Fruit fly (Drosophila melanogaster) whole organism, pupa: ENCODE measurements around the gene CG34247.

ENCODE experiments used
- CG10348 ChIP-seq: fragments of 200-800 bp; sonication (Bioruptor generic); IDR thresholded peaks from 2 replicates; pipeline ENCODE4 v1.3.6; 2022; ENCODE audit warnings: missing biosample characterization, missing genetic modification characterization
- CG12605 ChIP-seq: fragments of 200-800 bp; sonication (Bioruptor generic); IDR thresholded peaks from 2 replicates; pipeline ENCODE4 v1.3.6; 2022; ENCODE audit warnings: missing biosample characterization, missing genetic modification characterization
- CG13204 ChIP-seq: fragments of 200-800 bp; sonication (Bioruptor generic); optimal IDR thresholded peaks from 2 replicates; lab custom pipeline; 2018; ENCODE audit warnings: missing biosample characterization, mild to moderate bottlenecking, missing genetic modification characterization, moderate library complexity
- CG14655 ChIP-seq: fragments of 200-800 bp; sonication (Bioruptor generic); optimal IDR thresholded peaks from 3 replicates; lab custom pipeline; 2017; ENCODE audit warnings: mild to moderate bottlenecking, missing biosample characterization, missing genetic modification reagents, missing genetic modification characterization
- CG15710 ChIP-seq: fragments of 200-800 bp; sonication (Bioruptor generic); optimal IDR thresholded peaks from 2 replicates; lab custom pipeline; 2018; ENCODE audit warnings: missing biosample characterization, mild to moderate bottlenecking, missing genetic modification characterization, moderate library complexity
- CG17806 ChIP-seq: fragments of 200-800 bp; sonication (Bioruptor generic); optimal IDR thresholded peaks from 2 replicates; lab custom pipeline; 2018; ENCODE audit warnings: missing biosample characterization, mild to moderate bottlenecking, missing genetic modification characterization, moderate library complexity
- CG32121 ChIP-seq: fragments of 200-800 bp; sonication (Bioruptor generic); IDR thresholded peaks from 2 replicates; pipeline ENCODE4 v1.3.6; 2022; ENCODE audit warnings: missing biosample characterization, missing genetic modification characterization
- CG34367 ChIP-seq: fragments of 200-800 bp; sonication (Bioruptor generic); optimal IDR thresholded peaks from 2 replicates; lab custom pipeline; 2018; ENCODE audit warnings: missing biosample characterization, mild to moderate bottlenecking, missing genetic modification characterization
- CG4496 ChIP-seq: fragments of 200-800 bp; sonication (Bioruptor generic); IDR thresholded peaks from 3 replicates; pipeline ENCODE4 v1.3.6; 2022; ENCODE audit warnings: missing biosample characterization, missing genetic modification characterization
- CG8159 ChIP-seq: fragments of 200-800 bp; sonication (Bioruptor generic); optimal IDR thresholded peaks from 3 replicates; lab custom pipeline; 2018; ENCODE audit warnings: missing biosample characterization, mild to moderate bottlenecking, missing genetic modification characterization, moderate library complexity
- CG8301 ChIP-seq: fragments of 200-800 bp; sonication (Bioruptor generic); optimal IDR thresholded peaks from 2 replicates; lab custom pipeline; 2018; ENCODE audit warnings: missing biosample characterization, mild to moderate bottlenecking, missing genetic modification characterization
- CG9948 ChIP-seq: fragments of 200-800 bp; sonication (Bioruptor generic); optimal IDR thresholded peaks from 2 replicates; lab custom pipeline; 2018; ENCODE audit warnings: missing biosample characterization, mild to moderate bottlenecking, missing genetic modification characterization, moderate library complexity
- D1 ChIP-seq: fragments of 200-800 bp; sonication (Bioruptor generic); optimal IDR thresholded peaks from 2 replicates; lab custom pipeline; 2018; ENCODE audit warnings: missing biosample characterization, mild to moderate bottlenecking, missing genetic modification characterization, moderate library complexity
- EcR ChIP-seq: fragments of 200-800 bp; sonication (Bioruptor generic); optimal IDR thresholded peaks from 3 replicates; lab custom pipeline; 2019; ENCODE audit warnings: missing biosample characterization, missing genetic modification characterization, mild to moderate bottlenecking, moderate library complexity, missing genetic modification reagents
- Ets98B ChIP-seq: fragments of 200-800 bp; sonication (Bioruptor generic); IDR thresholded peaks from 2 replicates; pipeline ENCODE4 v1.3.6; 2022; ENCODE audit warnings: missing biosample characterization, missing genetic modification characterization
- Pif1A ChIP-seq: fragments of 200-800 bp; sonication (Bioruptor generic); optimal IDR thresholded peaks from 3 replicates; lab custom pipeline; 2016; ENCODE audit warnings: missing biosample characterization, missing genetic modification characterization
- Pif1B ChIP-seq: fragments of 200-800 bp; sonication (Bioruptor generic); optimal IDR thresholded peaks from 3 replicates; lab custom pipeline; 2016; ENCODE audit warnings: missing biosample characterization, missing genetic modification characterization
- Snoo ChIP-seq: fragments of 200-800 bp; sonication (Bioruptor generic); optimal IDR thresholded peaks from 3 replicates; lab custom pipeline; 2017; ENCODE audit warnings: missing biosample characterization, mild to moderate bottlenecking, missing genetic modification characterization, inconsistent platforms
- fd96Ca ChIP-seq: fragments of 200-800 bp; sonication (Bioruptor generic); IDR thresholded peaks from 3 replicates; pipeline ENCODE4 v1.3.6; 2022; ENCODE audit warnings: missing biosample characterization, missing genetic modification characterization
- gl ChIP-seq: fragments of 200-800 bp; sonication (Bioruptor generic); optimal IDR thresholded peaks from 2 replicates; lab custom pipeline; 2018; ENCODE audit warnings: missing biosample characterization, mild to moderate bottlenecking, missing genetic modification characterization
- rn ChIP-seq: fragments of 200-800 bp; sonication (Bioruptor generic); IDR thresholded peaks from 2 replicates; pipeline ENCODE4 v1.3.6; 2022; ENCODE audit warnings: missing biosample characterization, missing genetic modification characterization

Gene CG34247

DNA sequence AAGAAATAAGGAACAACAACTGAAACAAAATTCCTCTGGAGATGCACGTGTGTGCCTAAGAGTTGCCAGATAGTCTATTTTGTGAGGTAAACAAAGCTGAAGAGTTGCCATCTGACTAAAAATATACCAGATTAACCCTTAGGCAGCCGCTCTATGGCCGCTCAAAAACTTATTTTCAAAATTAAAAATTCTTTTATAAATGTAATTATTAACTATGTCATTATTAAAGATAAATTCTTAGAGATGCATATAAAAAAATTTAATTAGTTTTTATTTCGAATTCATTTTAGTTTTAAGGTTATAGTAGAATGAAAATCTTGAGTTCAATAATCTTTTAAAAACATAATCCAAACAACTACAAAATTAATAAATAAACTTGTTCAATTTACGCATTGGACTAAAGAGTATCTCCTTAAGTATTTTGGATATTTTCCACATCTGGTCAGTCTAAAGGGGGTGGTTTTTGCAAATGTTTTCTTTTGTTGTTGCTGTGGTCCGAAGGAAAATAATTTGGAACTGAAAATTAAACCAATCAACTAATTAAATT, 32.7 kb downstream of the CG34247 start, which contains the start of gene Tmx3:
Gene Tmx3 (plus strand): TSS at position 442 of the 547 bp plus-strand sequence.
- TF ChIP-seq Pif1B (GFP tag; lab: Kevin White, UChicago): peak; percentile 62
- TF ChIP-seq CG17806 (tag; lab: Kevin White, UChicago): peak; percentile 83
- TF ChIP-seq CG4496 (GFP tag; lab: Robert Waterston, UW): peak; percentile 94
- TF ChIP-seq rn (GFP tag; lab: Robert Waterston, UW): peak; percentile 81
- TF ChIP-seq Pif1A (GFP tag; lab: Kevin White, UChicago): no peak
- TF ChIP-seq CG14655 (GFP tag; lab: Kevin White, UChicago): peak; percentile 81
- TF ChIP-seq CG32121 (GFP tag; lab: Robert Waterston, UW): peak; percentile 89
- no peak for TF ChIP-seq gl (tag; lab: Kevin White, UChicago)
- peak; percentile 87 for TF ChIP-seq CG9948 (tag; lab: Kevin White, UChicago)
- peak; percentile 86 for TF ChIP-seq D1 (tag; lab: Kevin White, UChicago)
- peak; percentile 90 for TF ChIP-seq CG8159 (tag; lab: Kevin White, UChicago)
- TF ChIP-seq CG13204 (GFP tag; lab: Kevin White, UChicago): no peak
- peak; percentile 79 for TF ChIP-seq Snoo (tag; lab: Kevin White, UChicago)
- TF ChIP-seq CG12605 (GFP tag; lab: Robert Waterston, UW): peak; percentile 78
- TF ChIP-seq CG34367 (tag; lab: Kevin White, UChicago): peak; percentile 73
- TF ChIP-seq Ets98B (GFP tag; lab: Robert Waterston, UW): peak; percentile 86
- TF ChIP-seq EcR (GFP tag; lab: Kevin White, UChicago): no peak
- TF ChIP-seq CG15710 (tag; lab: Kevin White, UChicago): peak; percentile 88
- TF ChIP-seq CG8301: peak; percentile 64
- TF ChIP-seq CG10348 (GFP tag; lab: Robert Waterston, UW): no peak
- peak; percentile 77 for TF ChIP-seq fd96Ca (GFP tag; lab: Robert Waterston, UW)

dm6 chr3L:16225175-16225574, 36.2 kb downstream of the CG34247 start:
- TF ChIP-seq CG32121 (GFP tag; lab: Robert Waterston, UW) (no peak), CG9948 (tag; lab: Kevin White, UChicago) (no peak), CG17806 (tag; lab: Kevin White, UChicago) (no peak), CG13204 (GFP tag; lab: Kevin White, UChicago) (no peak), Ets98B (GFP tag; lab: Robert Waterston, UW) (no peak), EcR (GFP tag; lab: Kevin White, UChicago) (no peak), CG15710 (tag; lab: Kevin White, UChicago) (no peak), Pif1A (GFP tag; lab: Kevin White, UChicago) (no peak)

- TF ChIP-seq CG8159 (tag; lab: Kevin White, UChicago) (no peak), rn (GFP tag; lab: Robert Waterston, UW) (no peak), Pif1B (GFP tag; lab: Kevin White, UChicago) (no peak), CG34367 (tag; lab: Kevin White, UChicago) (no peak), fd96Ca (GFP tag; lab: Robert Waterston, UW) (no peak), Pif1A (GFP tag; lab: Kevin White, UChicago) (no peak), CG17806 (tag; lab: Kevin White, UChicago) (no peak), CG12605 (GFP tag; lab: Robert Waterston, UW) (no peak)
Measured at dm6 chr3L:16221800-16222199, 39.6 kb downstream of the CG34247 start.

DNA sequence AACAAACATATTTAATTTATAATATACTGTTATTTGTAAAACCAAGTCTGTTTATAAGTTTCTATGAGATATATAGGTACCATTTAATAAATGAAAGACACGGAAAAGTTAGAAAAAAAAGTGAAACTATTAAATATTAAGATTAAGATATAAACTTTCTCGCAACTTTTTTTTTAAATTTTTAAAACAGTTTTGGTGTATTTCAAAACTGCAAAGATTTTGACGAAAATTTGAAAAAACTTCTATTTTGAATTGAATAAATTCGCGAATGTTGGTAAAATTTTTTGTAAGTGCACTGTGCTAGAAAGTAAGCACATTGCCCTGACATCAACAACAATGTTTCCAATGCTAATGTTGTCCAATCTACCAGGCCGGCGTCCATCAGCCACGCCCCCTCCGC, 40.1 kb downstream of the CG34247 start:
- TF ChIP-seq CG14655 (GFP tag; lab: Kevin White, UChicago) (peak; percentile 66), fd96Ca (GFP tag; lab: Robert Waterston, UW) (no peak), CG34367 (tag; lab: Kevin White, UChicago) (no peak), Ets98B (GFP tag; lab: Robert Waterston, UW) (no peak), CG8301 (no peak), CG12605 (GFP tag; lab: Robert Waterston, UW) (no peak), rn (GFP tag; lab: Robert Waterston, UW) (no peak)
- TF ChIP-seq, all 21 proteins: peak for 1

dm6 chr3L:16217935-16218334, 43.5 kb downstream of the CG34247 start:
- TF ChIP-seq CG34367 (tag; lab: Kevin White, UChicago) (peak; percentile 45), gl (tag; lab: Kevin White, UChicago) (no peak), Snoo (tag; lab: Kevin White, UChicago) (no peak), CG12605 (GFP tag; lab: Robert Waterston, UW) (peak; percentile 63), CG32121 (GFP tag; lab: Robert Waterston, UW) (no peak), EcR (GFP tag; lab: Kevin White, UChicago) (no peak), Ets98B (GFP tag; lab: Robert Waterston, UW) (peak; percentile 82), fd96Ca (GFP tag; lab: Robert Waterston, UW) (0 out of 3 replicates have a peak, but pooled peaks have one; percentile 8), CG15710 (tag; lab: Kevin White, UChicago) (peak; percentile 21), CG13204 (GFP tag; lab: Kevin White, UChicago) (no peak), CG8159 (tag; lab: Kevin White, UChicago) (peak; percentile 39), D1 (tag; lab: Kevin White, UChicago) (no peak), Pif1A (GFP tag; lab: Kevin White, UChicago) (peak; percentile 52), CG8301 (peak; percentile 77), CG17806 (tag; lab: Kevin White, UChicago) (peak; percentile 59), CG9948 (tag; lab: Kevin White, UChicago) (peak; percentile 60), CG14655 (GFP tag; lab: Kevin White, UChicago) (peak; percentile 79), CG10348 (GFP tag; lab: Robert Waterston, UW) (no peak), rn (GFP tag; lab: Robert Waterston, UW) (peak; percentile 4; the same call in 1 of the 2 replicates), Pif1B (GFP tag; lab: Kevin White, UChicago) (peak; percentile 41), CG4496 (GFP tag; lab: Robert Waterston, UW) (peak; percentile 64; the same call in 2 of the 3 replicates)
